Worm (Caenorhabditis elegans) whole organism, L1 larva: ENCODE results near the gene T25F10.3.
A peak's percentile ranks its signal among the peaks of the same experiment; 100 is the strongest.

Source experiments
- C34B4.2 ChIP-seq: sonication (generic microtip); optimal IDR thresholded peaks from 2 replicates; lab custom pipeline; 2017; ENCODE audit warnings: mild to moderate bottlenecking, missing genetic modification characterization, missing compliant biosample characterization
- F16B12.6 ChIP-seq: fragments of 150-350 bp; optimal IDR thresholded peaks from 2 replicates; lab custom pipeline; 2014; ENCODE audit warnings: missing biosample characterization, missing genetic modification characterization
- blmp-1 ChIP-seq: fragments of 150-350 bp; optimal IDR thresholded peaks from 2 replicates; lab custom pipeline; 2014; ENCODE audit warnings: missing biosample characterization, missing genetic modification characterization
- ceh-8 ChIP-seq: fragments of 200-800 bp; sonication (Bioruptor generic); optimal IDR thresholded peaks from 2 replicates; lab custom pipeline; 2018; ENCODE audit warnings: mild to moderate bottlenecking, missing genetic modification characterization, moderate library complexity, missing compliant biosample characterization
- ceh-82 ChIP-seq, 3 experiments: fragments of 150-350 bp in 1 of 3; sonication (generic microtip) in 2 of 3; optimal IDR thresholded peaks; 2 replicates each; lab custom pipeline; 2014 to 2017; ENCODE audit warnings: missing biosample characterization in 3 of 3, missing genetic modification characterization in 3 of 3
- ceh-88 ChIP-seq: fragments of 200-800 bp; sonication (Bioruptor generic); IDR thresholded peaks from 2 replicates; pipeline ENCODE4 v1.3.6; 2022; ENCODE audit warnings: missing genetic modification characterization, missing compliant biosample characterization
- ceh-90 ChIP-seq: sonication (generic microtip); optimal IDR thresholded peaks from 2 replicates; lab custom pipeline; 2016; ENCODE audit warnings: missing genetic modification characterization, missing compliant biosample characterization
- dpl-1 ChIP-seq, 3 experiments: fragments of 150-350 bp in 2 of 3; sonication (generic microtip) in 1 of 3; optimal IDR thresholded peaks; 2 replicates each; lab custom pipeline; 2014 to 2017; ENCODE audit warnings: missing biosample characterization in 3 of 3, missing genetic modification characterization in 3 of 3, missing genetic modification reagents in 3 of 3
- dsc-1 ChIP-seq: sonication (generic microtip); optimal IDR thresholded peaks from 2 replicates; lab custom pipeline; 2016; ENCODE audit warnings: mild to moderate bottlenecking, missing genetic modification characterization, missing compliant biosample characterization
- efl-1 ChIP-seq, 4 experiments: fragments of 150-350 bp; optimal IDR thresholded peaks in 3 of 4; peaks in 1 of 4; 1 replicate in 1 of 4; 2 replicates in 3 of 4; lab custom pipeline; 2014; ENCODE audit warnings: missing biosample characterization in 2 of 4, missing genetic modification characterization in 2 of 4, missing genetic modification reagents in 2 of 4
- egl-13 ChIP-seq: sonication (generic microtip); optimal IDR thresholded peaks from 2 replicates; lab custom pipeline; 2016; ENCODE audit warnings: missing genotype, missing genetic modification reagents, missing genetic modification characterization, missing compliant biosample characterization
- elt-3 ChIP-seq, 6 experiments: fragments of 150-350 bp in 1 of 6; sonication (generic microtip); optimal IDR thresholded peaks; 2 replicates each; lab custom pipeline; 2017 to 2018; ENCODE audit warnings: missing biosample characterization in 6 of 6, missing genetic modification characterization in 6 of 6, inconsistent platforms in 1 of 6
- fos-1 ChIP-seq: fragments of 150-350 bp; optimal IDR thresholded peaks from 2 replicates; lab custom pipeline; 2014; ENCODE audit warnings: missing biosample characterization, missing genetic modification characterization
- grh-1 ChIP-seq: fragments of 200-800 bp; sonication (Bioruptor generic); IDR thresholded peaks from 2 replicates; pipeline ENCODE4 v1.3.6; 2022; ENCODE audit warnings: missing genetic modification reagents, missing genetic modification characterization, missing compliant biosample characterization
- irx-1 ChIP-seq: sonication (generic microtip); optimal IDR thresholded peaks from 2 replicates; lab custom pipeline; 2016; ENCODE audit warnings: missing genetic modification characterization, missing compliant biosample characterization
- isw-1 ChIP-seq: fragments of 200-800 bp; sonication (Bioruptor generic); IDR thresholded peaks from 2 replicates; pipeline ENCODE4 v1.3.6; 2022; ENCODE audit warnings: missing genetic modification characterization, missing compliant biosample characterization
- jun-1 ChIP-seq: fragments of 150-350 bp; optimal IDR thresholded peaks from 2 replicates; lab custom pipeline; 2014; ENCODE audit warnings: missing biosample characterization, missing genetic modification reagents, missing genetic modification characterization
- lin-13 ChIP-seq: fragments of 150-350 bp; optimal IDR thresholded peaks from 2 replicates; lab custom pipeline; 2014; ENCODE audit warnings: missing biosample characterization, missing genetic modification reagents, missing genetic modification characterization
- lin-39 ChIP-seq: fragments of 150-350 bp; optimal IDR thresholded peaks from 2 replicates; lab custom pipeline; 2014; ENCODE audit warnings: missing biosample characterization, missing genetic modification reagents, missing genetic modification characterization
- lsy-2 ChIP-seq, 2 experiments: fragments of 150-350 bp; optimal IDR thresholded peaks; 2 replicates each; lab custom pipeline; 2014; ENCODE audit warnings: missing biosample characterization in 2 of 2, missing genetic modification characterization in 2 of 2
- mdl-1 ChIP-seq, 2 experiments: fragments of 150-350 bp; optimal IDR thresholded peaks; 2 replicates each; lab custom pipeline; 2014 to 2017; ENCODE audit warnings: missing biosample characterization in 2 of 2, missing genetic modification characterization in 2 of 2, inconsistent platforms in 1 of 2
- mef-2 ChIP-seq: fragments of 150-350 bp; optimal IDR thresholded peaks from 2 replicates; lab custom pipeline; 2014; ENCODE audit warnings: missing biosample characterization, missing genetic modification characterization
- mep-1 ChIP-seq: fragments of 150-350 bp; optimal IDR thresholded peaks from 2 replicates; lab custom pipeline; 2014; ENCODE audit warnings: missing biosample characterization, missing genetic modification characterization
- nhr-12 ChIP-seq: sonication (generic microtip); optimal IDR thresholded peaks from 2 replicates; lab custom pipeline; 2017; ENCODE audit warnings: missing biosample characterization, missing genetic modification characterization
- nhr-20 ChIP-seq: sonication (generic microtip); optimal IDR thresholded peaks from 2 replicates; lab custom pipeline; 2016; ENCODE audit warnings: mild to moderate bottlenecking, missing genetic modification characterization, missing compliant biosample characterization
- nhr-28 ChIP-seq: fragments of 150-350 bp; optimal IDR thresholded peaks from 2 replicates; lab custom pipeline; 2014; ENCODE audit warnings: missing biosample characterization, missing genetic modification characterization
- nhr-76 ChIP-seq: sonication (generic microtip); optimal IDR thresholded peaks from 2 replicates; lab custom pipeline; 2017; ENCODE audit warnings: missing biosample characterization, missing genetic modification characterization
- nhr-77 ChIP-seq: fragments of 150-350 bp; optimal IDR thresholded peaks from 2 replicates; lab custom pipeline; 2014; ENCODE audit warnings: missing biosample characterization, missing genetic modification characterization
- nhr-85 ChIP-seq: sonication (generic microtip); peaks from one replicate; lab custom pipeline; 2016; ENCODE audit warnings: missing genetic modification characterization, inconsistent platforms, missing compliant biosample characterization
- pax-3 ChIP-seq: fragments of 200-800 bp; sonication (Bioruptor generic); optimal IDR thresholded peaks from 2 replicates; lab custom pipeline; 2018; ENCODE audit warnings: mild to moderate bottlenecking, missing genetic modification characterization, moderate library complexity, missing compliant biosample characterization
- rnt-1 ChIP-seq: sonication (generic microtip); optimal IDR thresholded peaks from 2 replicates; lab custom pipeline; 2016; ENCODE audit warnings: mild to moderate bottlenecking, missing genetic modification characterization, moderate library complexity, missing compliant biosample characterization
- skn-1 ChIP-seq: fragments of 150-350 bp; optimal IDR thresholded peaks from 2 replicates; lab custom pipeline; 2014; ENCODE audit warnings: missing biosample characterization, missing genetic modification characterization
- snu-23 ChIP-seq: sonication (generic microtip); optimal IDR thresholded peaks from 2 replicates; lab custom pipeline; 2016; ENCODE audit warnings: missing genetic modification characterization, missing compliant biosample characterization
- sptf-1 ChIP-seq: fragments of 150-350 bp; optimal IDR thresholded peaks from 2 replicates; lab custom pipeline; 2014; ENCODE audit warnings: missing biosample characterization, missing genetic modification characterization
- sup-37 ChIP-seq: fragments of 200-800 bp; sonication (Bioruptor generic); optimal IDR thresholded peaks from 2 replicates; lab custom pipeline; 2018; ENCODE audit warnings: mild to moderate bottlenecking, missing genetic modification characterization, missing compliant biosample characterization
- tbx-2 ChIP-seq: sonication (generic microtip); optimal IDR thresholded peaks from 2 replicates; lab custom pipeline; 2016; ENCODE audit warnings: missing genetic modification characterization, missing compliant biosample characterization
- unc-130 ChIP-seq: fragments of 150-350 bp; optimal IDR thresholded peaks from 2 replicates; lab custom pipeline; 2017; ENCODE audit warnings: missing biosample characterization, missing genetic modification characterization, inconsistent platforms
- unc-98 ChIP-seq: fragments of 200-800 bp; sonication (Bioruptor generic); IDR thresholded peaks from 2 replicates; pipeline ENCODE4 v1.3.6; 2022; ENCODE audit warnings: missing genetic modification characterization, missing compliant biosample characterization
- zag-1 ChIP-seq: fragments of 150-350 bp; optimal IDR thresholded peaks from 2 replicates; lab custom pipeline; 2014; ENCODE audit warnings: missing biosample characterization, missing genetic modification characterization
- zip-4 ChIP-seq: fragments of 200-800 bp; sonication (Bioruptor generic); optimal IDR thresholded peaks from 2 replicates; lab custom pipeline; 2018; ENCODE audit warnings: mild to moderate bottlenecking, missing genetic modification characterization, moderate library complexity, missing compliant biosample characterization

T25F10.3 gene

DNA sequence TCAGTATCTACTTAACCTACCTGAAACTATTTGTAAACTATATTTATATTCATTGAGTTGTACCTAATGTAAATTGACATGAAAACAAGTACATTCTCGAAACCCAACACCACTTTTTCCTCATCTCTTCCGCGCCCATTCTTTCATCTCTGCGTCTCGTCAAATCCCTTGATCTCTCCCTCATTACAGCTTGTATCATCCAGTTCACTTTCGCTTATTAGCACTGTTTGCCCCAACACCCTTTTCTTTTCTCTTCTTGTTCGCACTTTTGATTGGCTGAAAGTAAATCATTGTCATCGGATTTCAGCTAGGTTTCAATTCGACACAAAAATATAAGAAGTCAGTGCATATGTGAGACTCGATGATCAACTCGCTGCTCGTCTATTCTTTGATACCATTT lies at the start of gene T25F10.3:
Gene T25F10.3, plus strand, starts transcription at position 308 of the 400 bp plus-strand sequence.
- TF ChIP-seq nhr-85 (tag; lab: Kevin White, UChicago) (peak; percentile 4), blmp-1 (tag; lab: Kevin White, UChicago) (peak; percentile 79), jun-1 (tag; lab: Kevin White, UChicago) (no peak)
- TF ChIP-seq, all 84 proteins: peak for 2

DNA sequence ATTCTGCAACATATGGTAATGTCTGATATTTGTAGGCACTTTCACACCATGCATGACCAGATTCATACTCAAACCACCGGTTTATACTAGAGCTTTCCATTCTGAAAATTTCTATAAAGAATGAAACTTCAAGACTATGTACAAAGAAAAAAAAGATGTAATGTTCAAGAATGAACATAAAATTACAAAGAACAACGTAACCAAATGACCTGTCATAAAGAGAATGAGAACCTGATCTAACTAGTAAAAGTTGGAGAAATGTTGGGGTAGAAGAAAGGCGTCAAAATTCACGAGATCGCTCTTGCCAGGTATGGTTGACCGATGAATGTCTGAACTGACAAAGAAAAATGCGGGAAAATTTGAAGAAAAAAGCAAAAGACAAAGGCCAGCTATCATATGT lies 47.3 kb upstream of the T25F10.3 start, which contains the start of gene W02F12.2:
Gene W02F12.2, minus strand, starts transcription at position 101 of the 400 bp plus-strand sequence.
- TF ChIP-seq nhr-76 (tag; lab: Kevin White, UChicago) (no peak), zag-1 (tag; lab: Kevin White, UChicago) (no peak), snu-23 (GFP tag; lab: Kevin White, UChicago) (no peak), blmp-1 (tag; lab: Kevin White, UChicago) (peak; percentile 18), skn-1 (tag; lab: Kevin White, UChicago) (no peak)
- TF ChIP-seq, all 84 proteins: peak for 1

DNA sequence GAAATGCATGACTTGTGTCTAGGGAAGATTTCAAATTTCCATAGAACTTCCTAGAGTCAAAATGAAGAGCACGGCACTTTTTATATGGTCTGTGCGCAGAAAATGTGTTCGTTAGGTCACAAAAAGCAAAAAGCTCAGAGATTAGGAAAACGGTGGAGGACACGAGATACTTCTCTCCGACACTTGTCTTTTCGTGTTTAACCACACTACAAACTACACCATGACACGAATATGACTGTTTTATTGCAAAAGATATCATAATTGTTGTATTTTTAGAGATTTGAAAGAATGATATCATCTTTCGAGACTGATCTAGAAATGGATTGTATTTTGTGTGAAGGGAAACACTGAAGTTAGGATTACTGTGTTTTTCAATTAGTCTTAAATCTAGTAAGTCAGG lies 45.9 kb upstream of the T25F10.3 start:
- peak; percentile 25 for TF ChIP-seq nhr-85 (tag; lab: Kevin White, UChicago)
- TF ChIP-seq nhr-20 (tag; lab: Kevin White, UChicago), result peak; percentile 18
- TF ChIP-seq sptf-1, result no peak

DNA sequence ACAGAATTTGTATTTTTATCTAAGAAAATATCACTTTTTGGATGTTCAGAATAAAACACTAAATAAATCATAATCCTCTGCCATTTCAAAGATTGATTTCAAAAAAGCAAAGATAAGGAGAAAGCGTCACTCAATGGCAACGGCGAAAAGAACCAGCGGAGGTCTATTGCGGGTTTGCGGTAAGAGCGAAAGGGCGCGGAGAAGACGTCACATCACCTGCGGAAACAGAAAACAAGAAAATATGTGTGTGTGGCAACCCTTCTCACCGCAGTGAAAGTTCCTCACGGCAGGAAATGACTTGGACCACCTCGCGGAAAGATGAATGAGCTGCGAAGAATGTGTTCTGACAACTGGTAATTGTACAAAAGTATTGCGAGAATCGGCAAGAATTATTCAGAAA lies 45.0 kb upstream of the T25F10.3 start:
- no peak for TF ChIP-seq mep-1 (tag; lab: Kevin White, UChicago)
- peak; percentile 91 for TF ChIP-seq blmp-1 (tag; lab: Kevin White, UChicago)

DNA sequence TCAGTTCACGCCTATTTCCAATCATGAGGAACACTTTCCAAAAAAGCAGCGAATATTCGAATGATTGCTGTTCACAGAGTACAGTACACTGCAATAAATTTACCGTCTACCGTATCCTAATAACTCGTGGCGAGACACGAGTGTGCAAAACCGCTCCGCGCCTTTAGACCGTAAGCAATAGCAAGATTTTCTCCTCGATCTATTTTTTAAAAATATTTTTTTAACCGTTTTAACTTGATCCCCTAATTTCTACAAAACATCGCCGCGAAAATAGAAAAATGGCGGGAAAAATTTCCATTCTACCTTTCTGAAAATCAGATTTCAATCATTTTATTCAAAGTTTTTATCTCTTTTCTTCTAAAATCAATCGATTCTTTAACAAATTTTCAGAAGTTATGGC lies 42.2 kb upstream of the T25F10.3 start, which contains the start of gene era-1:
Gene era-1, plus strand, starts transcription at position 366 of the 400 bp plus-strand sequence.
- no peak for TF ChIP-seq F16B12.6 (tag; lab: Kevin White, UChicago)
- TF ChIP-seq ceh-8 (GFP tag; lab: Kevin White, UChicago), result no peak
- TF ChIP-seq rnt-1 (tag; lab: Kevin White, UChicago), result no peak
- TF ChIP-seq dsc-1 (tag; lab: Kevin White, UChicago), result no peak
- no peak for TF ChIP-seq C34B4.2
- TF ChIP-seq elt-3 (tag; optimal IDR thresholded peaks at IDR 0.05; lab: Kevin White, UChicago), result no peak
- no peak for TF ChIP-seq nhr-85 (tag; lab: Kevin White, UChicago)
- TF ChIP-seq fos-1 (tag; lab: Kevin White, UChicago), result no peak
- TF ChIP-seq mdl-1 (tag; optimal IDR thresholded peaks at IDR 0.05; lab: Kevin White, UChicago), result no peak
- no peak for TF ChIP-seq jun-1 (tag; lab: Kevin White, UChicago)
- no peak for TF ChIP-seq tbx-2

DNA sequence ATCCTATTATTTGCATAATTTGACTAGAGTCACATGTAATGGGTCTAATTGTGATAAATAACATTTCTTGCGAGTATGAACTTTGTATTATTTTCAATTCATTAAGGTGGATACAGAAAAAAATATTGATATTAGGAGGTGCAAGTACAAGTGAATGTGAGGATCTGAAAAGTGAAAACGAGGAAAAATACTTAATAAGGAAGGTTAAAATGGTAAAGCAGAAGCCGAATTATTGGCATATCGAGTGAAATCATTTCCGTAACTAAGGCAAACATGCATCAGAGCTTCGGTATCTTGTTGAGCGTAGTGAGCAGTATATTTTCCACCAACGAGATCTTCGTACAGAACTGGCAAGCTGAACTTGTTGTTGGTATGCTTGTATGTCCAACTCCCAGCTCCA lies 40.4 kb upstream of the T25F10.3 start:
- no peak for TF ChIP-seq skn-1 (tag; lab: Kevin White, UChicago)
- no peak for TF ChIP-seq nhr-20 (tag; lab: Kevin White, UChicago)
- no peak for TF ChIP-seq grh-1
- no peak for TF ChIP-seq rnt-1 (tag; lab: Kevin White, UChicago)
- no peak for TF ChIP-seq mep-1 (tag; lab: Kevin White, UChicago)
- no peak for TF ChIP-seq efl-1 (optimal IDR thresholded peaks at IDR 0.05; lab: Kevin White, UChicago)
- TF ChIP-seq efl-1 (GFP tag; optimal IDR thresholded peaks at IDR 0.05 in 1 of 2; lab: Kevin White, UChicago), result no peak
- no peak for TF ChIP-seq sup-37 (GFP tag; lab: Kevin White, UChicago)
- no peak for TF ChIP-seq irx-1
- TF ChIP-seq lin-39, result no peak
- no peak for TF ChIP-seq dpl-1 (GFP tag; optimal IDR thresholded peaks at IDR 0.05; lab: Kevin White, UChicago)
- TF ChIP-seq nhr-77 (tag; lab: Kevin White, UChicago), result no peak
- no peak for TF ChIP-seq lsy-2 (tag; optimal IDR thresholded peaks at IDR 0.05; lab: Kevin White, UChicago)

DNA sequence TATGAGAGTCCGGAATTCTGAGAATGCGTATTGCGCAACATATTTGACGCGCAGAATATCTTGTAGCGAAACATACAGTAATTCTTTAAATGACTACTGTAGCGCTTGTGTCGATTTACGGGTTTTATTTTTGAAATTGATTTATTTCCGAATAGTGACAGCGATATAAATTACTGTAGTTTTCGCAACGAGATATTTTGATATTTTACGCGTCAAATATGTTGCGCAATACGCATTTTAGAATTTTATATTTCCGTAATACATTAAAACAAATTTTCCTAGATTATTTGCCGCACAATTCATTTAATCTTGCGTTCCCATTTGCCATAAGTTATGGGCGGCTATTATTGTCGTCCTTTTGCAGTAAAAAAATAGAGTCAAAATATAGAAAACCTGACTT lies 39.5 kb upstream of the T25F10.3 start:
- TF ChIP-seq unc-98 (GFP tag; lab: Robert Waterston, UW), result no peak
- no peak for TF ChIP-seq nhr-28
- no peak for TF ChIP-seq dsc-1 (tag; lab: Kevin White, UChicago)
- no peak for TF ChIP-seq ceh-82 (tag; optimal IDR thresholded peaks at IDR 0.05; lab: Kevin White, UChicago)
- no peak for TF ChIP-seq grh-1
- no peak for TF ChIP-seq elt-3 (tag; optimal IDR thresholded peaks at IDR 0.05; lab: Kevin White, UChicago)
- no peak for TF ChIP-seq blmp-1 (tag; lab: Kevin White, UChicago)
- no peak for TF ChIP-seq mef-2
- no peak for TF ChIP-seq nhr-12 (tag; lab: Kevin White, UChicago)
- TF ChIP-seq zip-4 (GFP tag; lab: Kevin White, UChicago), result no peak
- no peak for TF ChIP-seq pax-3 (tag; lab: Kevin White, UChicago)
- TF ChIP-seq egl-13 (tag; lab: Kevin White, UChicago), result no peak
- no peak for TF ChIP-seq ceh-90 (tag; lab: Kevin White, UChicago)
- TF ChIP-seq isw-1, result no peak
- no peak for TF ChIP-seq snu-23 (GFP tag; lab: Kevin White, UChicago)
- TF ChIP-seq ceh-88 (GFP tag; lab: Robert Waterston, UW), result no peak
- no peak for TF ChIP-seq unc-130 (tag; lab: Kevin White, UChicago)
- no peak for TF ChIP-seq lin-13 (GFP tag; lab: Kevin White, UChicago)
- TF ChIP-seq, all 84 proteins: peak for 0
